Worm (Caenorhabditis elegans): ENCODE results near the gene C09B8.8.

ce11 chrX:6031169-6031568 lies 15.9 kb downstream of the C09B8.8 start, which contains the start of gene ipp-5:
- TF ChIP-seq lin-39 (tag; optimal IDR thresholded peaks at IDR 0.05): no peak
- no peak for TF ChIP-seq nhr-42 (GFP tag; IDR thresholded peaks at IDR 0.05)
- no peak for TF ChIP-seq tra-1 (GFP tag; IDR thresholded peaks at IDR 0.05)
- no peak for TF ChIP-seq lin-15B (tag; optimal IDR thresholded peaks at IDR 0.05)
- no peak for TF ChIP-seq zfp-2 (tag; optimal IDR thresholded peaks at IDR 0.05)

Measured in whole organism, L4 larva.